Worm (Caenorhabditis elegans): ENCODE results near the gene K08B5.2.
A peak's percentile ranks its signal among the peaks of the same experiment; 100 is the strongest.

The K08B5.2 gene

DNA sequence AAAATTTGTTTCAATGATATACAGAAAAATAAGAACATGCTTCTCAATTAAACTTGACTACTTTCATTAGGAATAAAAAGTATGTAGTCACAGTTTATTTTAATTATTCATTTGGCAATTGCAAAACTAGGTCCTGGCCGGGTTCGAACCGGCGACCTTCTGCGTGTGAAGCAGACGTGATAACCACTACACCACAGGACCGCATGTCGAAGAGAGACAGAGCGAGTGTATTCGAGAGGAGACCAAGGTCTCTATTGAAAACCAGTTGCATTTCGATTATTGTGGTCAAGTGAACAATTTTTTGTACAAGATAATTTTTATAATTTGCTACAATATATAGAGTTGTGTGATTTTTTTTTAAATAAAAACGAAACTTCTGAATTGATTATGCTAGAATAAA is 37.1 kb upstream of the K08B5.2 start (continued):
- TF ChIP-seq nhr-25 (tag; optimal IDR thresholded peaks at IDR 0.05; ENCODE audit: borderline replicate concordance, insufficient read depth) (peak; percentile 33), F44E2.7 (GFP tag; IDR thresholded peaks at IDR 0.05) (no peak), mes-2 (tag; optimal IDR thresholded peaks at IDR 0.05; ENCODE audit: poor library complexity, severe bottlenecking) (peak; percentile 89), R02D3.7 (tag; optimal IDR thresholded peaks at IDR 0.05) (no peak), nhr-42 (GFP tag; IDR thresholded peaks at IDR 0.05) (peak; percentile 84), nhr-48 (tag; optimal IDR thresholded peaks at IDR 0.05) (peak; percentile 45), ceh-32 (tag; optimal IDR thresholded peaks at IDR 0.05; ENCODE audit: poor library complexity) (peak; percentile 14), aly-2 (tag; optimal IDR thresholded peaks at IDR 0.05) (no peak), dve-1 (tag; optimal IDR thresholded peaks at IDR 0.05; ENCODE audit: insufficient read depth) (no peak), D1046.2 (GFP tag; IDR thresholded peaks at IDR 0.05) (peak; percentile 80; the same call in 1 of the 2 replicates), set-16 (GFP tag; IDR thresholded peaks at IDR 0.05) (peak; percentile 25; the same call in 1 of the 2 replicates), dmd-9 (GFP tag; IDR thresholded peaks at IDR 0.05) (peak; percentile 80), sdz-12 (GFP tag; optimal IDR thresholded peaks at IDR 0.05) (peak; percentile 8), zfp-2 (tag; optimal IDR thresholded peaks at IDR 0.05) (peak; percentile 1), F10B5.3 (tag; optimal IDR thresholded peaks at IDR 0.05) (peak; percentile 36), lin-13 (GFP tag; optimal IDR thresholded peaks at IDR 0.05) (peak; percentile 28), daf-16 (GFP tag; optimal IDR thresholded peaks at IDR 0.05) (peak; percentile 36 to 80), daf-16 (tag; optimal IDR thresholded peaks at IDR 0.05) (peak; percentile 58), fkh-10 (GFP tag; optimal IDR thresholded peaks at IDR 0.05) (no peak), T20F7.1 (GFP tag; optimal IDR thresholded peaks at IDR 0.05) (no peak), ceh-28 (tag; optimal IDR thresholded peaks at IDR 0.05) (no peak), zfp-3 (GFP tag; conservative IDR thresholded peaks at IDR 0.05) (0 out of 2 replicates have a peak, but pooled peaks have one; percentile 26), F37D6.2 (tag; optimal IDR thresholded peaks at IDR 0.05) (peak; percentile 52), zip-11 (GFP tag; IDR thresholded peaks at IDR 0.05) (0 out of 2 replicates have a peak, but pooled peaks have one; percentile 74), madf-9 (GFP tag; conservative IDR thresholded peaks at IDR 0.05) (peak; percentile 81), ZK337.2 (GFP tag; IDR thresholded peaks at IDR 0.05) (peak; percentile 72), unc-62 (GFP tag; optimal IDR thresholded peaks at IDR 0.05 in 1 of 2) (no peak), unc-62 (tag; optimal IDR thresholded peaks at IDR 0.05) (no peak), attf-4 (tag; optimal IDR thresholded peaks at IDR 0.05) (no peak), ZK546.5 (tag; optimal IDR thresholded peaks at IDR 0.05) (no peak), pqm-1 (tag; optimal IDR thresholded peaks at IDR 0.05) (no peak), skn-1 (tag; optimal IDR thresholded peaks at IDR 0.05) (no peak), fos-1 (tag; optimal IDR thresholded peaks at IDR 0.05) (no peak), jun-1 (tag; optimal IDR thresholded peaks at IDR 0.05) (no peak), ztf-7 (tag; optimal IDR thresholded peaks at IDR 0.05) (peak; percentile 62), Y75B8A.6 (GFP tag; IDR thresholded peaks at IDR 0.05) (peak; percentile 79; the same call in 1 of the 2 replicates), lir-3 (tag; optimal IDR thresholded peaks at IDR 0.05) (peak; percentile 42), T26A8.4 (GFP tag; IDR thresholded peaks at IDR 0.05) (peak; percentile 78; the same call in 1 of the 2 replicates), lin-29 (GFP tag; IDR thresholded peaks at IDR 0.05) (peak; percentile 73), hif-1 (tag; optimal IDR thresholded peaks at IDR 0.05) (peak in 1 of 2 experiments; percentile 53), tra-1 (GFP tag; IDR thresholded peaks at IDR 0.05) (peak; percentile 86), saeg-2 (GFP tag; IDR thresholded peaks at IDR 0.05) (no peak), madf-5 (GFP tag; IDR thresholded peaks at IDR 0.05) (peak; percentile 80 to 86), php-3 (GFP tag; IDR thresholded peaks at IDR 0.05) (no peak), lsy-2 (tag; optimal IDR thresholded peaks at IDR 0.05) (no peak), lin-38 (GFP tag; IDR thresholded peaks at IDR 0.05) (no peak), mxl-3 (GFP tag; optimal IDR thresholded peaks at IDR 0.05) (peak; percentile 50), pha-4 (GFP tag; IDR thresholded peaks at IDR 0.05) (peak; percentile 88), pha-4 (tag; optimal IDR thresholded peaks at IDR 0.05) (no peak), Y48G9A.11 (GFP tag; IDR thresholded peaks at IDR 0.05) (peak; percentile 63; the same call in 1 of the 2 replicates), egl-27 (tag; optimal IDR thresholded peaks at IDR 0.05) (no peak)

All from whole organism, L4 larva.